Fruit fly (Drosophila melanogaster) whole organism, prepupa: ENCODE data around the gene CG14664.

Source experiments
- Blimp-1 ChIP-seq: fragments of 200-800 bp; sonication (Bioruptor generic); optimal IDR thresholded peaks from 3 replicates; lab custom pipeline; 2017; ENCODE audit warnings: missing biosample characterization, missing genetic modification characterization, mild to moderate bottlenecking, moderate library complexity, missing genetic modification reagents
- CG10669 ChIP-seq: fragments of 200-800 bp; sonication (Bioruptor generic); optimal IDR thresholded peaks from 3 replicates; lab custom pipeline; 2018; ENCODE audit warnings: missing biosample characterization, mild to moderate bottlenecking, missing genetic modification characterization, moderate library complexity
- CG11294 ChIP-seq: fragments of 200-800 bp; sonication (Bioruptor generic); IDR thresholded peaks from 2 replicates; pipeline ENCODE4 v1.3.6; 2022; ENCODE audit warnings: missing biosample characterization, missing genetic modification characterization
- CG11762 ChIP-seq: fragments of 200-800 bp; sonication (Bioruptor generic); optimal IDR thresholded peaks from 3 replicates; lab custom pipeline; 2016; ENCODE audit warnings: missing biosample characterization, missing genetic modification characterization; ENCODE audit not compliant: insufficient read depth
- CG11902 ChIP-seq: fragments of 200-800 bp; sonication (Bioruptor generic); optimal IDR thresholded peaks from 3 replicates; lab custom pipeline; 2016; ENCODE audit warnings: missing biosample characterization, missing genetic modification characterization
- CG15336 ChIP-seq: fragments of 200-800 bp; sonication (Bioruptor generic); IDR thresholded peaks from 2 replicates; pipeline ENCODE4 v1.3.6; 2022; ENCODE audit warnings: missing biosample characterization, missing genetic modification characterization
- CG16779 ChIP-seq: fragments of 200-800 bp; sonication (Bioruptor generic); optimal IDR thresholded peaks from 3 replicates; lab custom pipeline; 2017; ENCODE audit warnings: missing biosample characterization, mild to moderate bottlenecking, missing genetic modification characterization
- CG3032 ChIP-seq: fragments of 200-800 bp; optimal IDR thresholded peaks from 2 replicates; lab custom pipeline; 2019; ENCODE audit warnings: missing biosample characterization, mild to moderate bottlenecking, missing genetic modification characterization, moderate library complexity
- CG31627 ChIP-seq: fragments of 200-800 bp; sonication (Bioruptor generic); optimal IDR thresholded peaks from 3 replicates; lab custom pipeline; 2016; ENCODE audit warnings: missing biosample characterization, missing genetic modification characterization
- CG32006 ChIP-seq: fragments of 200-800 bp; sonication (Bioruptor generic); optimal IDR thresholded peaks from 3 replicates; lab custom pipeline; 2017; ENCODE audit warnings: missing biosample characterization, mild to moderate bottlenecking, missing genetic modification characterization
- CG34406 ChIP-seq: fragments of 200-800 bp; sonication (Bioruptor generic); optimal IDR thresholded peaks from 3 replicates; lab custom pipeline; 2016; ENCODE audit warnings: missing biosample characterization, missing genetic modification characterization
- CG3919 ChIP-seq: fragments of 200-800 bp; sonication (Bioruptor generic); optimal IDR thresholded peaks from 3 replicates; lab custom pipeline; 2016; ENCODE audit warnings: missing biosample characterization, missing genetic modification characterization
- CG4318 ChIP-seq: fragments of 200-800 bp; sonication (Bioruptor generic); optimal IDR thresholded peaks from 3 replicates; lab custom pipeline; 2017; ENCODE audit warnings: missing biosample characterization, mild to moderate bottlenecking, missing genetic modification characterization
- CG6276 ChIP-seq: fragments of 200-800 bp; sonication (Bioruptor generic); optimal IDR thresholded peaks from 2 replicates; lab custom pipeline; 2017; ENCODE audit warnings: missing biosample characterization, mild to moderate bottlenecking, missing genetic modification characterization
- CG6792 ChIP-seq: fragments of 200-800 bp; sonication (Bioruptor generic); optimal IDR thresholded peaks from 3 replicates; lab custom pipeline; 2016; ENCODE audit warnings: missing biosample characterization, missing genetic modification characterization
- CG6808 ChIP-seq: fragments of 200-800 bp; sonication (Bioruptor generic); optimal IDR thresholded peaks from 3 replicates; lab custom pipeline; 2017; ENCODE audit warnings: missing biosample characterization, missing genetic modification characterization, mild to moderate bottlenecking, moderate library complexity, missing genetic modification reagents
- CG6854 ChIP-seq: fragments of 200-800 bp; sonication (Bioruptor generic); optimal IDR thresholded peaks from 2 replicates; lab custom pipeline; 2017; ENCODE audit warnings: missing biosample characterization, mild to moderate bottlenecking, missing genetic modification characterization
- CG7368 ChIP-seq: fragments of 200-800 bp; sonication (Bioruptor generic); optimal IDR thresholded peaks from 3 replicates; lab custom pipeline; 2016; ENCODE audit warnings: missing biosample characterization, missing genetic modification characterization
- CG8119 ChIP-seq: fragments of 200-800 bp; sonication (Bioruptor generic); IDR thresholded peaks from 3 replicates; pipeline ENCODE4 v1.3.6; 2022; ENCODE audit warnings: missing biosample characterization, missing genetic modification characterization
- CG8319 ChIP-seq: fragments of 200-800 bp; sonication (Bioruptor generic); optimal IDR thresholded peaks from 3 replicates; lab custom pipeline; 2016; ENCODE audit warnings: missing biosample characterization, missing genetic modification characterization
- CG8632 ChIP-seq: fragments of 200-800 bp; sonication (Bioruptor generic); optimal IDR thresholded peaks from 3 replicates; lab custom pipeline; 2016; ENCODE audit warnings: missing biosample characterization, missing genetic modification characterization
- CG9139 ChIP-seq: fragments of 200-800 bp; sonication (Bioruptor generic); optimal IDR thresholded peaks from 3 replicates; lab custom pipeline; 2017; ENCODE audit warnings: missing biosample characterization, mild to moderate bottlenecking, missing genetic modification characterization
- Eip75B ChIP-seq: fragments of 200-800 bp; sonication (Bioruptor generic); optimal IDR thresholded peaks from 3 replicates; lab custom pipeline; 2016; ENCODE audit warnings: missing biosample characterization, missing genetic modification characterization
- Eip78C ChIP-seq: fragments of 200-800 bp; sonication (Bioruptor generic); peaks from one replicate; lab custom pipeline; 2016; ENCODE audit warnings: missing biosample characterization, missing genetic modification characterization
- Eip93F ChIP-seq: fragments of 200-800 bp; sonication (Bioruptor generic); optimal IDR thresholded peaks from 2 replicates; lab custom pipeline; 2016; ENCODE audit warnings: missing biosample characterization, mild to moderate bottlenecking, missing genetic modification characterization
- Ets21C ChIP-seq: fragments of 200-800 bp; sonication (Bioruptor generic); optimal IDR thresholded peaks from 3 replicates; lab custom pipeline; 2016; ENCODE audit warnings: missing biosample characterization, missing genetic modification characterization
- Ets96B ChIP-seq: fragments of 200-800 bp; optimal IDR thresholded peaks from 2 replicates; lab custom pipeline; 2019; ENCODE audit warnings: missing biosample characterization, mild to moderate bottlenecking, missing genetic modification characterization, moderate library complexity
- Gug ChIP-seq: fragments of 200-800 bp; sonication (Bioruptor generic); IDR thresholded peaks from 2 replicates; pipeline ENCODE4 v1.3.6; 2022; ENCODE audit warnings: missing biosample characterization, missing genetic modification characterization
- Hr38 ChIP-seq: sonication (Bioruptor generic); optimal IDR thresholded peaks from 2 replicates; lab custom pipeline; 2016; ENCODE audit warnings: missing biosample characterization, missing genetic modification characterization
- Hr39 ChIP-seq: fragments of 200-800 bp; sonication (Bioruptor generic); optimal IDR thresholded peaks from 2 replicates; lab custom pipeline; 2016; ENCODE audit warnings: missing biosample characterization, missing genetic modification characterization
- Lpt ChIP-seq: fragments of 200-800 bp; sonication (Bioruptor generic); optimal IDR thresholded peaks from 3 replicates; lab custom pipeline; 2016; ENCODE audit warnings: missing biosample characterization, missing genetic modification characterization
- Smox ChIP-seq: fragments of 200-800 bp; sonication (Bioruptor generic); optimal IDR thresholded peaks from 3 replicates; lab custom pipeline; 2016; ENCODE audit warnings: missing biosample characterization, missing genetic modification characterization
- Sox102F ChIP-seq: fragments of 200-800 bp; sonication (Bioruptor generic); optimal IDR thresholded peaks from 2 replicates; lab custom pipeline; 2016; ENCODE audit warnings: missing biosample characterization, mild to moderate bottlenecking, missing genetic modification characterization
- Sox14 ChIP-seq: fragments of 200-800 bp; sonication (Bioruptor generic); optimal IDR thresholded peaks from 3 replicates; lab custom pipeline; 2016; ENCODE audit warnings: missing biosample characterization, missing genetic modification characterization
- Sox15 ChIP-seq: fragments of 200-800 bp; sonication (Bioruptor generic); optimal IDR thresholded peaks from 3 replicates; lab custom pipeline; 2016; ENCODE audit warnings: missing biosample characterization, missing genetic modification characterization
- achi ChIP-seq: fragments of 200-800 bp; sonication (Bioruptor generic); optimal IDR thresholded peaks from 3 replicates; lab custom pipeline; 2016; ENCODE audit warnings: missing biosample characterization, missing genetic modification characterization
- acj6 ChIP-seq: fragments of 200-800 bp; sonication (Bioruptor generic); optimal IDR thresholded peaks from 3 replicates; lab custom pipeline; 2016; ENCODE audit warnings: missing biosample characterization, missing genetic modification characterization
- cyc ChIP-seq: fragments of 200-800 bp; sonication (Bioruptor generic); optimal IDR thresholded peaks from 3 replicates; lab custom pipeline; 2016; ENCODE audit warnings: missing biosample characterization, missing genetic modification characterization
- dac ChIP-seq: fragments of 200-800 bp; sonication (Bioruptor generic); optimal IDR thresholded peaks from 2 replicates; lab custom pipeline; 2017; ENCODE audit warnings: missing biosample characterization, mild to moderate bottlenecking, missing genetic modification characterization
- eg ChIP-seq: fragments of 200-800 bp; sonication (Bioruptor generic); IDR thresholded peaks from 3 replicates; pipeline ENCODE4 v1.3.6; 2022; ENCODE audit warnings: missing biosample characterization, missing genetic modification characterization
- fd59A ChIP-seq: fragments of 200-800 bp; sonication (Bioruptor generic); optimal IDR thresholded peaks from 2 replicates; lab custom pipeline; 2017; ENCODE audit warnings: missing biosample characterization, mild to moderate bottlenecking, missing genetic modification characterization, missing genetic modification reagents
- fd85E ChIP-seq: fragments of 200-800 bp; sonication (Bioruptor generic); optimal IDR thresholded peaks from 3 replicates; lab custom pipeline; 2016; ENCODE audit warnings: missing biosample characterization, missing genetic modification characterization
- fkh ChIP-seq: fragments of 200-800 bp; sonication (Bioruptor generic); optimal IDR thresholded peaks from 3 replicates; lab custom pipeline; 2017; ENCODE audit warnings: missing biosample characterization, mild to moderate bottlenecking, missing genetic modification characterization, moderate library complexity
- lz ChIP-seq: fragments of 200-800 bp; sonication (Bioruptor generic); optimal IDR thresholded peaks from 3 replicates; lab custom pipeline; 2016; ENCODE audit warnings: missing biosample characterization, missing genetic modification characterization
- pdm3 ChIP-seq: fragments of 200-800 bp; sonication (Bioruptor generic); optimal IDR thresholded peaks from 3 replicates; lab custom pipeline; 2016; ENCODE audit warnings: missing biosample characterization, missing genetic modification characterization
- salr ChIP-seq, 2 experiments: fragments of 200-800 bp; sonication (Bioruptor generic); optimal IDR thresholded peaks; 3 replicates each; lab custom pipeline; 2016 to 2018; ENCODE audit warnings: missing biosample characterization in 2 of 2, missing genetic modification characterization in 2 of 2, mild to moderate bottlenecking in 1 of 2
- spab ChIP-seq: fragments of 200-800 bp; sonication (Bioruptor generic); optimal IDR thresholded peaks from 2 replicates; lab custom pipeline; 2017; ENCODE audit warnings: missing biosample characterization, mild to moderate bottlenecking, missing genetic modification characterization, missing genetic modification reagents
- ss ChIP-seq, 2 experiments: fragments of 200-800 bp; sonication (Bioruptor generic); optimal IDR thresholded peaks; 2 replicates in 1 of 2; 3 replicates in 1 of 2; lab custom pipeline; 2017 to 2018; ENCODE audit warnings: mild to moderate bottlenecking in 2 of 2, missing biosample characterization in 2 of 2, missing genetic modification characterization in 2 of 2, moderate library complexity in 1 of 2
- topi ChIP-seq: fragments of 200-800 bp; sonication (Bioruptor generic); optimal IDR thresholded peaks from 3 replicates; lab custom pipeline; 2016; ENCODE audit warnings: missing biosample characterization, missing genetic modification characterization
- vri ChIP-seq: fragments of 200-800 bp; sonication (Bioruptor generic); optimal IDR thresholded peaks from 3 replicates; lab custom pipeline; 2016; ENCODE audit warnings: missing biosample characterization, mild to moderate bottlenecking, missing genetic modification characterization

The CG14664 gene

DNA sequence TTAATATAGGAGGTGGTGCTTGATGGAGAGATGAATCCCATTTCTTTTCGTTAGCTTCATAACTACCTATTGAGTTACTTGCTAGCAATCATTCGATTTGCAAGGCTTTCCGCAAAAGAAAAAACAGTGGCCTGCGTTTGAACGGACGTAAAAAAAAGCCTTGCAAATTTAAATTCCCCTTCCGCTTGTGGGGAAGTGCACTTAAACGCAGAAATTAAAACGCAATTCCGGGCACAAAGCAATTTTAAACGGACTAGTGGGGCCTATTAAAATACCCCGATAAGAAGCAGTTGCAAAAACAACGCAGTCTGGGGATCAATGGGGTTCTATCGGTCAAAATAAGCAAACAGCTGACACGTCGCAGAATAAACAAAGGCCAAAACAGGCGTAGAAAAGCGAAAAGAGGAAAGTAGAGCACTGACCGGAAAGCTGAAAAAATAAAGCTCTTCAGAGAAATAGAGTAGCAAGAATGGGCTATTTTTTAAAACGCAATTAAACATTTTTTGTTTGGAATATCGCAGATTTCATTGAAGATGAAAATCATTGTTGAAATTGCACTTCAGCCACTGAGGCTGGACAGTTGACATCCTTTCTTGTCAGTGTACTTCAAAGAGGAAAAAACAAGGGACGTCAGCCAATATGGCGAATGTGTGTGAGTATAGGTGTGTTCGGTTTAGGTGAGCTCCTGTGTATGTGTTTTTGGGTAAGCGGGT, 26.7 kb downstream of the CG14664 start:
- TF ChIP-seq fd85E (GFP tag; lab: Kevin White, UChicago) (peak; percentile 10), CG3919 (GFP tag; lab: Kevin White, UChicago) (peak; percentile 78), CG16779 (peak; percentile 43), CG8632 (GFP tag; lab: Kevin White, UChicago) (peak; percentile 27), Eip78C (GFP tag; lab: Kevin White, UChicago) (peak; percentile 81), Gug (GFP tag; lab: Robert Waterston, UW) (peak; percentile 52), CG6854 (GFP tag; lab: Kevin White, UChicago) (no peak), CG8319 (GFP tag; lab: Kevin White, UChicago) (peak; percentile 54), CG4318 (GFP tag; lab: Kevin White, UChicago) (peak; percentile 69), fkh (GFP tag; lab: Kevin White, UChicago) (no peak), Sox102F (GFP tag; lab: Kevin White, UChicago) (peak; percentile 57), spab (GFP tag; lab: Kevin White, UChicago) (peak; percentile 24), Lpt (GFP tag; lab: Kevin White, UChicago) (peak; percentile 55), CG3032 (peak; percentile 54), CG6792 (GFP tag; lab: Kevin White, UChicago) (peak; percentile 57), CG11902 (GFP tag; lab: Kevin White, UChicago) (peak; percentile 24), Sox14 (GFP tag; lab: Kevin White, UChicago) (peak; percentile 47), cyc (GFP tag; lab: Kevin White, UChicago) (peak; percentile 66), Hr38 (GFP tag; lab: Kevin White, UChicago) (no peak), pdm3 (GFP tag; lab: Kevin White, UChicago) (peak; percentile 67), CG11762 (GFP tag; lab: Kevin White, UChicago) (peak; percentile 35), vri (GFP tag; lab: Kevin White, UChicago) (peak; percentile 54), Eip93F (GFP tag; lab: Kevin White, UChicago) (peak; percentile 14), acj6 (peak; percentile 73), CG6276 (GFP tag; lab: Kevin White, UChicago) (peak; percentile 38), Ets21C (peak; percentile 7), CG11294 (no peak), topi (GFP tag; lab: Kevin White, UChicago) (peak; percentile 61), ss (GFP tag; optimal IDR thresholded peaks at IDR 0.05; lab: Kevin White, UChicago) (peak in 1 of 2 experiments; percentile 58), CG6808 (GFP tag; lab: Kevin White, UChicago) (peak; percentile 31), CG15336 (GFP tag; lab: Robert Waterston, UW) (peak; percentile 63), CG7368 (GFP tag; lab: Kevin White, UChicago) (peak; percentile 54), CG31627 (GFP tag; lab: Kevin White, UChicago) (peak; percentile 66), Hr39 (peak; percentile 71), CG34406 (GFP tag; lab: Kevin White, UChicago) (peak; percentile 33), lz (GFP tag; lab: Kevin White, UChicago) (peak; percentile 48), CG32006 (peak; percentile 78), CG8119 (GFP tag; lab: Robert Waterston, UW) (peak; percentile 73; the same call in 2 of the 3 replicates), fd59A (GFP tag; lab: Kevin White, UChicago) (peak; percentile 25), Ets96B (tag; lab: Kevin White, UChicago) (peak; percentile 72), salr (GFP tag; optimal IDR thresholded peaks at IDR 0.05; lab: Kevin White, UChicago) (peak; percentile 29 to 61), Blimp-1 (GFP tag; lab: Kevin White, UChicago) (no peak), dac (peak; percentile 62), Smox (GFP tag; lab: Kevin White, UChicago) (peak; percentile 61), CG10669 (GFP tag; lab: Kevin White, UChicago) (peak; percentile 68), Eip75B (GFP tag; lab: Kevin White, UChicago) (peak; percentile 62), Sox15 (GFP tag; lab: Kevin White, UChicago) (peak; percentile 6), eg (peak; percentile 77), achi (GFP tag; lab: Kevin White, UChicago) (peak; percentile 60), CG9139 (GFP tag; lab: Kevin White, UChicago) (peak; percentile 11)
